Worm (Caenorhabditis elegans) whole organism, L2 larva: ENCODE data around the gene pmp-3.

Source experiments
- fos-1 ChIP-seq: fragments of 150-350 bp; optimal IDR thresholded peaks from 2 replicates; lab custom pipeline; 2014; ENCODE audit warnings: missing biosample characterization, missing genetic modification characterization
- unc-62 ChIP-seq: fragments of 150-350 bp; optimal IDR thresholded peaks from 2 replicates; lab custom pipeline; 2014; ENCODE audit warnings: missing biosample characterization, missing genetic modification reagents, missing genetic modification characterization

ce11 chrV:14648825-14649224 is 2.3 kb downstream of the pmp-3 start:
- TF ChIP-seq unc-62 (GFP tag; lab: Kevin White, UChicago) (no peak), fos-1 (tag; lab: Kevin White, UChicago) (no peak)
